Worm (Caenorhabditis elegans) whole organism, L3 larva: ENCODE results near the gene F09F9.3.

Experiments used
- R02D3.7 ChIP-seq: fragments of 150-350 bp; optimal IDR thresholded peaks from 2 replicates; lab custom pipeline; 2014; ENCODE audit warnings: missing biosample characterization, missing genetic modification characterization
- aly-2 ChIP-seq: fragments of 150-350 bp; optimal IDR thresholded peaks from 2 replicates; lab custom pipeline; 2014; ENCODE audit warnings: missing biosample characterization, missing genetic modification characterization
- ama-1 ChIP-seq: fragments of 150-350 bp; optimal IDR thresholded peaks from 2 replicates; lab custom pipeline; 2018
- ceh-16 ChIP-seq: sonication (generic microtip); optimal IDR thresholded peaks from 2 replicates; lab custom pipeline; 2017; ENCODE audit warnings: missing biosample characterization, missing genetic modification characterization
- ceh-28 ChIP-seq: fragments of 150-350 bp; optimal IDR thresholded peaks from 2 replicates; lab custom pipeline; 2014; ENCODE audit warnings: missing biosample characterization, missing genetic modification reagents, missing genetic modification characterization
- ceh-82 ChIP-seq: fragments of 150-350 bp; optimal IDR thresholded peaks from 2 replicates; lab custom pipeline; 2014; ENCODE audit warnings: missing biosample characterization, missing genetic modification characterization
- ceh-9 ChIP-seq: sonication (generic microtip); optimal IDR thresholded peaks from 2 replicates; lab custom pipeline; 2018; ENCODE audit warnings: missing biosample characterization, missing genetic modification characterization
- egl-27 ChIP-seq: sonication (generic microtip); optimal IDR thresholded peaks from 4 replicates; lab custom pipeline; 2017; ENCODE audit warnings: missing biosample characterization, missing genetic modification reagents, missing genetic modification characterization
- elt-1 ChIP-seq: fragments of 150-350 bp; optimal IDR thresholded peaks from 2 replicates; lab custom pipeline; 2014; ENCODE audit warnings: missing biosample characterization, missing genetic modification characterization
- elt-2 ChIP-seq: sonication (generic microtip); optimal IDR thresholded peaks from 2 replicates; lab custom pipeline; 2016; ENCODE audit warnings: missing genetic modification reagents, mild to moderate bottlenecking, missing genetic modification characterization, missing compliant biosample characterization
- elt-3 ChIP-seq, 3 experiments: fragments of 150-350 bp in 1 of 3; sonication (generic microtip) in 2 of 3; optimal IDR thresholded peaks; 2 replicates in 2 of 3; 4 replicates in 1 of 3; lab custom pipeline; 2014 to 2017; ENCODE audit warnings: missing biosample characterization in 3 of 3, missing genetic modification characterization in 3 of 3
- fkh-10 ChIP-seq: sonication (generic microtip); optimal IDR thresholded peaks from 2 replicates; lab custom pipeline; 2017; ENCODE audit warnings: missing biosample characterization, missing genetic modification reagents, missing genetic modification characterization
- fos-1 ChIP-seq: fragments of 150-350 bp; optimal IDR thresholded peaks from 2 replicates; lab custom pipeline; 2014; ENCODE audit warnings: missing biosample characterization, missing genetic modification characterization
- jun-1 ChIP-seq: fragments of 150-350 bp; optimal IDR thresholded peaks from 2 replicates; lab custom pipeline; 2014; ENCODE audit warnings: missing biosample characterization, missing genetic modification reagents, missing genetic modification characterization
- lin-15B ChIP-seq: fragments of 150-350 bp; optimal IDR thresholded peaks from 2 replicates; lab custom pipeline; 2014; ENCODE audit warnings: missing biosample characterization, missing genetic modification characterization
- lsy-12 ChIP-seq: sonication (generic microtip); optimal IDR thresholded peaks from 2 replicates; lab custom pipeline; 2016; ENCODE audit warnings: mild to moderate bottlenecking, missing genetic modification characterization, missing compliant biosample characterization
- mml-1 ChIP-seq: fragments of 150-350 bp; sonication (generic microtip); optimal IDR thresholded peaks from 3 replicates; lab custom pipeline; 2014; ENCODE audit warnings: missing biosample characterization, missing genetic modification characterization
- nfya-1 ChIP-seq: sonication (generic microtip); optimal IDR thresholded peaks from 2 replicates; lab custom pipeline; 2017; ENCODE audit warnings: missing genetic modification characterization, mild to moderate bottlenecking, missing compliant biosample characterization, antibody characterized with exemption, moderate library complexity; ENCODE audit not compliant: insufficient read depth
- nhr-12 ChIP-seq: fragments of 150-350 bp; optimal IDR thresholded peaks from 2 replicates; lab custom pipeline; 2014; ENCODE audit warnings: missing biosample characterization, missing genetic modification characterization
- nhr-23 ChIP-seq: fragments of 150-350 bp; optimal IDR thresholded peaks from 2 replicates; lab custom pipeline; 2014; ENCODE audit warnings: missing biosample characterization, missing genetic modification reagents, missing genetic modification characterization
- nhr-25 ChIP-seq: sonication (generic microtip); optimal IDR thresholded peaks from 2 replicates; lab custom pipeline; 2017; ENCODE audit warnings: missing biosample characterization, missing genetic modification characterization
- nhr-28 ChIP-seq: fragments of 150-350 bp; optimal IDR thresholded peaks from 2 replicates; lab custom pipeline; 2014; ENCODE audit warnings: missing biosample characterization, missing genetic modification characterization
- nhr-43 ChIP-seq: sonication (generic microtip); optimal IDR thresholded peaks from 2 replicates; lab custom pipeline; 2016; ENCODE audit warnings: mild to moderate bottlenecking, missing genetic modification characterization, missing compliant biosample characterization; ENCODE audit not compliant: poor library complexity, severe bottlenecking
- nhr-67 ChIP-seq: fragments of 150-350 bp; optimal IDR thresholded peaks from 2 replicates; lab custom pipeline; 2014; ENCODE audit warnings: missing biosample characterization, missing genetic modification characterization
- nhr-77 ChIP-seq: fragments of 150-350 bp; optimal IDR thresholded peaks from 2 replicates; lab custom pipeline; 2014; ENCODE audit warnings: missing biosample characterization, missing genetic modification characterization
- pha-4 ChIP-seq: fragments of 150-350 bp; optimal IDR thresholded peaks from 2 replicates; lab custom pipeline; 2014; ENCODE audit warnings: missing biosample characterization, missing genetic modification reagents, missing genetic modification characterization
- pqm-1 ChIP-seq: fragments of 150-350 bp; optimal IDR thresholded peaks from 2 replicates; lab custom pipeline; 2017; ENCODE audit warnings: missing biosample characterization, missing genetic modification characterization, inconsistent platforms
- sea-2 ChIP-seq: fragments of 150-350 bp; sonication (generic microtip); optimal IDR thresholded peaks from 4 replicates; lab custom pipeline; 2014; ENCODE audit warnings: missing biosample characterization, missing genetic modification reagents, missing genetic modification characterization
- snpc-4 ChIP-seq: fragments of 150-350 bp; optimal IDR thresholded peaks from 2 replicates; lab custom pipeline; 2014; ENCODE audit warnings: missing biosample characterization, missing genetic modification characterization
- tbx-2 ChIP-seq: sonication (generic microtip); optimal IDR thresholded peaks from 2 replicates; lab custom pipeline; 2016; ENCODE audit warnings: mild to moderate bottlenecking, missing genetic modification characterization, missing compliant biosample characterization
- unc-39 ChIP-seq: sonication (generic microtip); optimal IDR thresholded peaks from 4 replicates; lab custom pipeline; 2017; ENCODE audit warnings: missing biosample characterization, missing genetic modification characterization
- unc-62 ChIP-seq: fragments of 150-350 bp; sonication (generic microtip); optimal IDR thresholded peaks from 4 replicates; lab custom pipeline; 2014; ENCODE audit warnings: missing biosample characterization, missing genetic modification reagents, missing genetic modification characterization
- ztf-11 ChIP-seq: fragments of 150-350 bp; optimal IDR thresholded peaks from 2 replicates; lab custom pipeline; 2014; ENCODE audit warnings: missing biosample characterization, missing genetic modification characterization
- ztf-4 ChIP-seq: fragments of 150-350 bp; optimal IDR thresholded peaks from 2 replicates; lab custom pipeline; 2014; ENCODE audit warnings: missing biosample characterization, missing genetic modification characterization

The F09F9.3 gene

DNA sequence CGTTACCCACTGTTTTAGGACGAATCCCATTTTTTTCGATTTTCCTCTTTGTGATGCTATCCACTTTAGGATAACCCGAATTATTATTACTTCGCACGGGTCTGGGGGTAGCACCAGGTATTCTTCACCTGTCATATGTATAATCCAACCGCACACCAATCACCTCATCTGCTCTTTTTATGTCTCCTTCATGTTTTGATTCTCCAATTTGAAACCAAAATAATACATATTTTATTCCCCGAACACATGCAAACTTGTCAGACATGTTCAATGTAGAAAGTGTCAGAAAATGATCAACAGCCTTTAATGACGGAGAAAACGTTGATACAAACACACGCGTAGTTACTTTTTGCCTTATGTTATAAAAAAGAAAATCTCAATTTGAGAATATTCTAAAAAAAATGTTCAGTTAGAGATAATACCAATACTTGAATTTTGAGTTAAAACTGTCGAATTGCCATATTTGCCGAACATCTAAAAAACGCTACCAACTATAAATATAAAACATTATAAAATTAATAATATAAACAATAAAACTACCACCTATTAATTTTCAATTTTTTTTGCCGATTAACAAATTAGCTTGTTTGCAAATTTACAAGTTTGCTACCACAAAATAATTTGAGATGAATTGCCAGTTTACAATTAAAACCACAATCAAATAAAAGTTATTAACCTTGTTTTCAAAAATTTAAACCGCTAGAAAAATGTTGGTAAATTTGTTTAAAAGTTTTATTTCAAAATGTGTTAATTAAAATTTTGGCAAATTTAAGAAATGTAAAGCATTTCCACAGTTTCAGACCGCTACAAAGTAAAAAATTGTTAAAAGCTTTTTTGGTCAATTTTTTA is 27.0 kb upstream of the F09F9.3 start:
- TF ChIP-seq R02D3.7 (tag; lab: Kevin White, UChicago) = no peak
- TF ChIP-seq unc-39 (tag; lab: Kevin White, UChicago) = no peak
- TF ChIP-seq aly-2 = peak; percentile 28
- TF ChIP-seq nhr-28 = no peak
- peak; percentile 89 for TF ChIP-seq nhr-25 (tag; lab: Kevin White, UChicago)
- peak; percentile 54 for TF ChIP-seq nhr-43 (tag; lab: Kevin White, UChicago)
- TF ChIP-seq ceh-16 (tag; lab: Kevin White, UChicago) = no peak
- no peak for TF ChIP-seq pqm-1 (tag; lab: Kevin White, UChicago)
- TF ChIP-seq lin-15B (tag; lab: Kevin White, UChicago) = no peak
- TF ChIP-seq unc-62 (GFP tag; lab: Kevin White, UChicago) = no peak
- TF ChIP-seq snpc-4 (tag; lab: Kevin White, UChicago) = no peak
- TF ChIP-seq lsy-12 (tag; lab: Kevin White, UChicago) = peak; percentile 23
- TF ChIP-seq jun-1 (tag; lab: Kevin White, UChicago) = no peak
- peak; percentile 19 for TF ChIP-seq tbx-2 (tag; lab: Kevin White, UChicago)
- peak; percentile 1 for TF ChIP-seq elt-2 (tag; lab: Kevin White, UChicago)
- TF ChIP-seq nhr-23 (tag; lab: Kevin White, UChicago) = peak; percentile 55
- TF ChIP-seq nfya-1 = peak; percentile 67
- peak; percentile 92 for TF ChIP-seq ztf-4 (tag; lab: Kevin White, UChicago)
- TF ChIP-seq ama-1 (lab: Kevin White, UChicago) = peak; percentile 97
- TF ChIP-seq elt-3 (tag; optimal IDR thresholded peaks at IDR 0.05; lab: Kevin White, UChicago) = peak in 1 of 3 experiments; percentile 69
- TF ChIP-seq nhr-77 (tag; lab: Kevin White, UChicago) = no peak
- peak; percentile 38 for TF ChIP-seq pha-4 (tag; lab: Kevin White, UChicago)

DNA sequence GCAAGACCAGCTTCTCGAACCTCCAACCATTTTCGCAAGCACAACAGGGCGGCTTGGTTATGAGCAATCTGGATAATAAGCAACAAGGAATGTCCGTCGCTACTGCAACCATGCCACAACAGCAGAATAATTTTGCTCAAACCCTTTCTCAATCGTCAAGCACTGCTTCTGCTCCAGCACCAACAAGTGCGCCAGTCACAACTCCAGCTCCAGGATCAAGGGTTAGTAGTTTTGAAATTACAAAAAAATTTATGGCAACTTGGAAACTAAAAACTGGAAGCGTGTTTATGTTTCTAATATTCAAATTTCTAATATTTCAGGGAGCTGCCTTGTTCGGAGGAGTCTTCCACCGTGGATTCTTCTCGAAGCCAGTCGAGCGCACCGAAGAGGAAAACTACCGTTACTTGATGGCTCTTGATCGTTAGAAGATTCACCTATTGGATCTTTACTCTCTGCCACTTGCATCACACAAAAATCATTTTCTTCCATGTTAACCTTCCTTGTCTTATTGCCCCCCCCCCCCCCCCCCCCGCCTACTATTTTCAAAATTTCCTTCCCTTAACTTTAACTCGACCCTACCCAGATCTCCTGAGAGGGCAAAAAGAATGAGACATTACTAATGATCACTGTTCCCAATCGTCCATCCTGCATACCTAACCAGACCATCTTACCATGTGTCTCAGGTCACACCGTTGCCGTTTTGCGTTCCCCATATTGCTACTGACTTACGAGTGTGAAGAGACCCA is 26.1 kb upstream of the F09F9.3 start:
- peak; percentile 73 for TF ChIP-seq nhr-43 (tag; lab: Kevin White, UChicago)
- TF ChIP-seq ztf-11 (tag; lab: Kevin White, UChicago) = no peak
- TF ChIP-seq ceh-9 = no peak
- no peak for TF ChIP-seq sea-2 (GFP tag; lab: Kevin White, UChicago)
- TF ChIP-seq tbx-2 (tag; lab: Kevin White, UChicago) = no peak
- no peak for TF ChIP-seq nhr-77 (tag; lab: Kevin White, UChicago)
- TF ChIP-seq lsy-12 (tag; lab: Kevin White, UChicago) = peak; percentile 24
- peak; percentile 79 for TF ChIP-seq ama-1 (lab: Kevin White, UChicago)
- no peak for TF ChIP-seq elt-3 (tag; optimal IDR thresholded peaks at IDR 0.05; lab: Kevin White, UChicago)
- peak; percentile 16 for TF ChIP-seq nhr-25 (tag; lab: Kevin White, UChicago)

DNA sequence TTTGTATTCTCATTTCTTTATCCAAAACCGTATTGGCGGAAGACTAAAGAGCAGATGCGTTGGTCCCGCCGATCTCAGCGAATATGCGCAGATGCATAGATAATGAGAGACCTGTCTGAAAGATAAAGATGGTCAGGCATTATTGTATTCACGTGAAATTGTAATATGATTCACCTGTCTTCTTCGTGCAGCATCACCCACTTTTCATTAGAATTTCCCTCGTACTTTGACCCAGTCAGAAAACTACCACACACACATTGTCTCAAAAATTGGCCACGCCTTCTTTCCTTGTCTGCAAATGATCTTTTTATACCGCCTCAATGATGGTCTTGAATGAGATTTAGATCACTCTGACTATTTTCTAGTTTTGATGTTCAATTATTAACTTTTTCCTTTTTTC is 25.2 kb upstream of the F09F9.3 start:
- TF ChIP-seq pqm-1 (tag; lab: Kevin White, UChicago) (no peak), ama-1 (lab: Kevin White, UChicago) (peak; percentile 62), ceh-28 (tag; lab: Kevin White, UChicago) (no peak), nhr-43 (tag; lab: Kevin White, UChicago) (peak; percentile 42), fos-1 (no peak), fkh-10 (GFP tag; lab: Kevin White, UChicago) (no peak), ceh-16 (tag; lab: Kevin White, UChicago) (no peak), ceh-82 (tag; lab: Kevin White, UChicago) (no peak), ceh-9 (no peak), nfya-1 (no peak), nhr-28 (no peak), elt-1 (no peak), ztf-4 (tag; lab: Kevin White, UChicago) (no peak), nhr-12 (tag; lab: Kevin White, UChicago) (no peak), snpc-4 (tag; lab: Kevin White, UChicago) (no peak), nhr-67 (tag; lab: Kevin White, UChicago) (no peak), egl-27 (tag; lab: Kevin White, UChicago) (no peak), elt-2 (tag; lab: Kevin White, UChicago) (no peak), aly-2 (no peak), pha-4 (tag; lab: Kevin White, UChicago) (no peak), sea-2 (GFP tag; lab: Kevin White, UChicago) (no peak), mml-1 (tag; lab: Kevin White, UChicago) (peak; percentile 59), tbx-2 (tag; lab: Kevin White, UChicago) (no peak), nhr-23 (tag; lab: Kevin White, UChicago) (peak; percentile 44)
